Worm (Caenorhabditis elegans) whole organism, L1 larva: Measurements from ENCODE around the gene C10C6.13.
A peak's percentile ranks its signal among the peaks of the same experiment; 100 is the strongest.

Experiments
- C04F5.9 ChIP-seq: sonication (generic microtip); optimal IDR thresholded peaks from 2 replicates; lab custom pipeline; 2016; ENCODE audit warnings: missing genetic modification characterization, missing compliant biosample characterization
- C16A3.4 ChIP-seq: fragments of 150-350 bp; optimal IDR thresholded peaks from 2 replicates; lab custom pipeline; 2014; ENCODE audit warnings: missing biosample characterization, missing genetic modification characterization
- Y116A8C.19 ChIP-seq: sonication (generic microtip); optimal IDR thresholded peaks from 2 replicates; lab custom pipeline; 2016; ENCODE audit warnings: missing compliant biosample characterization, missing genetic modification characterization, borderline replicate concordance
- ama-1 ChIP-seq: fragments of 150-350 bp; optimal IDR thresholded peaks from 2 replicates; lab custom pipeline; 2014
- ceh-8 ChIP-seq: fragments of 200-800 bp; sonication (Bioruptor generic); optimal IDR thresholded peaks from 2 replicates; lab custom pipeline; 2018; ENCODE audit warnings: mild to moderate bottlenecking, missing genetic modification characterization, moderate library complexity, missing compliant biosample characterization
- ceh-88 ChIP-seq: fragments of 200-800 bp; sonication (Bioruptor generic); IDR thresholded peaks from 2 replicates; pipeline ENCODE4 v1.3.6; 2022; ENCODE audit warnings: missing genetic modification characterization, missing compliant biosample characterization
- ceh-90 ChIP-seq: sonication (generic microtip); optimal IDR thresholded peaks from 2 replicates; lab custom pipeline; 2016; ENCODE audit warnings: missing genetic modification characterization, missing compliant biosample characterization
- elt-2 ChIP-seq: sonication (generic microtip); optimal IDR thresholded peaks from 2 replicates; lab custom pipeline; 2016; ENCODE audit warnings: missing genetic modification characterization, mild to moderate bottlenecking, inconsistent platforms, missing compliant biosample characterization, missing genetic modification reagents
- elt-3 ChIP-seq, 6 experiments: fragments of 150-350 bp in 1 of 6; sonication (generic microtip); optimal IDR thresholded peaks; 2 replicates each; lab custom pipeline; 2017 to 2018; ENCODE audit warnings: missing biosample characterization in 6 of 6, missing genetic modification characterization in 6 of 6, inconsistent platforms in 1 of 6
- fkh-8 ChIP-seq: sonication (generic microtip); optimal IDR thresholded peaks from 2 replicates; lab custom pipeline; 2016; ENCODE audit warnings: mild to moderate bottlenecking, missing genetic modification characterization, missing compliant biosample characterization
- grh-1 ChIP-seq: fragments of 200-800 bp; sonication (Bioruptor generic); IDR thresholded peaks from 2 replicates; pipeline ENCODE4 v1.3.6; 2022; ENCODE audit warnings: missing genetic modification reagents, missing genetic modification characterization, missing compliant biosample characterization
- hlh-4 ChIP-seq: sonication (generic microtip); optimal IDR thresholded peaks from 2 replicates; lab custom pipeline; 2016; ENCODE audit warnings: mild to moderate bottlenecking, missing genetic modification characterization, missing compliant biosample characterization
- irx-1 ChIP-seq: sonication (generic microtip); optimal IDR thresholded peaks from 2 replicates; lab custom pipeline; 2016; ENCODE audit warnings: missing genetic modification characterization, missing compliant biosample characterization
- lin-14 ChIP-seq: fragments of 200-800 bp; sonication (Bioruptor generic); optimal IDR thresholded peaks from 2 replicates; lab custom pipeline; 2018; ENCODE audit warnings: mild to moderate bottlenecking, missing genetic modification characterization, moderate library complexity, missing compliant biosample characterization
- lin-35 ChIP-seq, 2 experiments: fragments of 150-350 bp; optimal IDR thresholded peaks; 2 replicates each; lab custom pipeline; 2014; ENCODE audit warnings: missing biosample characterization in 2 of 2, missing genetic modification characterization in 2 of 2, missing genetic modification reagents in 2 of 2
- lir-3 ChIP-seq: sonication (generic microtip); optimal IDR thresholded peaks from 2 replicates; lab custom pipeline; 2016; ENCODE audit warnings: mild to moderate bottlenecking, missing genetic modification characterization, moderate library complexity, missing compliant biosample characterization; ENCODE audit not compliant: poor library complexity
- lsy-2 ChIP-seq, 2 experiments: fragments of 150-350 bp; optimal IDR thresholded peaks; 2 replicates each; lab custom pipeline; 2014; ENCODE audit warnings: missing biosample characterization in 2 of 2, missing genetic modification characterization in 2 of 2
- mdl-1 ChIP-seq, 2 experiments: fragments of 150-350 bp; optimal IDR thresholded peaks; 2 replicates each; lab custom pipeline; 2014 to 2017; ENCODE audit warnings: missing biosample characterization in 2 of 2, missing genetic modification characterization in 2 of 2, inconsistent platforms in 1 of 2
- mef-2 ChIP-seq: fragments of 150-350 bp; optimal IDR thresholded peaks from 2 replicates; lab custom pipeline; 2014; ENCODE audit warnings: missing biosample characterization, missing genetic modification characterization
- mep-1 ChIP-seq: fragments of 150-350 bp; optimal IDR thresholded peaks from 2 replicates; lab custom pipeline; 2014; ENCODE audit warnings: missing biosample characterization, missing genetic modification characterization
- nhr-20 ChIP-seq: sonication (generic microtip); optimal IDR thresholded peaks from 2 replicates; lab custom pipeline; 2016; ENCODE audit warnings: mild to moderate bottlenecking, missing genetic modification characterization, missing compliant biosample characterization
- nhr-237 ChIP-seq: fragments of 150-350 bp; optimal IDR thresholded peaks from 2 replicates; lab custom pipeline; 2014; ENCODE audit warnings: missing biosample characterization, missing genetic modification characterization
- nhr-47 ChIP-seq: sonication (generic microtip); optimal IDR thresholded peaks from 2 replicates; lab custom pipeline; 2016; ENCODE audit warnings: mild to moderate bottlenecking, missing genetic modification characterization, moderate library complexity, missing compliant biosample characterization
- nhr-71 ChIP-seq: sonication (generic microtip); optimal IDR thresholded peaks from 2 replicates; lab custom pipeline; 2016; ENCODE audit warnings: mild to moderate bottlenecking, missing genetic modification characterization, moderate library complexity, missing compliant biosample characterization
- nhr-85 ChIP-seq: sonication (generic microtip); peaks from one replicate; lab custom pipeline; 2016; ENCODE audit warnings: missing genetic modification characterization, inconsistent platforms, missing compliant biosample characterization
- pax-3 ChIP-seq: fragments of 200-800 bp; sonication (Bioruptor generic); optimal IDR thresholded peaks from 2 replicates; lab custom pipeline; 2018; ENCODE audit warnings: mild to moderate bottlenecking, missing genetic modification characterization, moderate library complexity, missing compliant biosample characterization
- snu-23 ChIP-seq: sonication (generic microtip); optimal IDR thresholded peaks from 2 replicates; lab custom pipeline; 2016; ENCODE audit warnings: missing genetic modification characterization, missing compliant biosample characterization
- sox-4 ChIP-seq: sonication (generic microtip); optimal IDR thresholded peaks from 2 replicates; lab custom pipeline; 2016; ENCODE audit warnings: missing genetic modification characterization, missing compliant biosample characterization
- sup-37 ChIP-seq: fragments of 200-800 bp; sonication (Bioruptor generic); optimal IDR thresholded peaks from 2 replicates; lab custom pipeline; 2018; ENCODE audit warnings: mild to moderate bottlenecking, missing genetic modification characterization, missing compliant biosample characterization
- swsn-7 ChIP-seq: sonication (generic microtip); optimal IDR thresholded peaks from 2 replicates; lab custom pipeline; 2016; ENCODE audit warnings: missing genetic modification characterization, missing compliant biosample characterization
- tbx-2 ChIP-seq: sonication (generic microtip); optimal IDR thresholded peaks from 2 replicates; lab custom pipeline; 2016; ENCODE audit warnings: missing genetic modification characterization, missing compliant biosample characterization
- unc-62 ChIP-seq: fragments of 150-350 bp; optimal IDR thresholded peaks from 2 replicates; lab custom pipeline; 2014; ENCODE audit warnings: missing biosample characterization, missing genetic modification reagents, missing genetic modification characterization
- xbp-1 ChIP-seq: sonication (generic microtip); optimal IDR thresholded peaks from 2 replicates; lab custom pipeline; 2016; ENCODE audit warnings: missing genetic modification characterization, missing compliant biosample characterization

C10C6.13 gene

ce11 chrIV:11489610-11490339, 20.2 kb upstream of the C10C6.13 start (continued):
- TF ChIP-seq nhr-71 (tag; lab: Kevin White, UChicago) = peak; percentile 83
- TF ChIP-seq pax-3 (tag; lab: Kevin White, UChicago) = no peak
- no peak for TF ChIP-seq mef-2
- peak; percentile 53 for TF ChIP-seq nhr-47 (tag; lab: Kevin White, UChicago)
- TF ChIP-seq C04F5.9 (tag; lab: Kevin White, UChicago) = no peak
- TF ChIP-seq ceh-88 = no peak
- TF ChIP-seq tbx-2 (tag; lab: Kevin White, UChicago) = peak; percentile 52
- no peak for TF ChIP-seq unc-62 (GFP tag; lab: Kevin White, UChicago)
- TF ChIP-seq nhr-20 (tag; lab: Kevin White, UChicago) = peak; percentile 80
- TF ChIP-seq, all 84 proteins: peak for 30

ce11 chrIV:11489077-11489476, 19.5 kb upstream of the C10C6.13 start:
- TF ChIP-seq hlh-4 (tag; lab: Kevin White, UChicago) (no peak), elt-2 (peak; percentile 68), sox-4 (tag; lab: Kevin White, UChicago) (no peak), nhr-71 (tag; lab: Kevin White, UChicago) (no peak), ceh-88 (no peak)

- TF ChIP-seq nhr-47 (tag; lab: Kevin White, UChicago) (no peak), fkh-8 (tag; lab: Kevin White, UChicago) (no peak), ceh-90 (tag; lab: Kevin White, UChicago) (no peak), sup-37 (GFP tag; lab: Kevin White, UChicago) (no peak), C16A3.4 (tag; lab: Kevin White, UChicago) (no peak), irx-1 (tag; lab: Kevin White, UChicago) (no peak), Y116A8C.19 (tag; lab: Kevin White, UChicago) (no peak), lsy-2 (tag; optimal IDR thresholded peaks at IDR 0.05; lab: Kevin White, UChicago) (no peak), C04F5.9 (tag; lab: Kevin White, UChicago) (no peak), grh-1 (GFP tag; lab: Robert Waterston, UW) (peak; percentile 44; the same call in 1 of the 2 replicates), elt-2 (peak; percentile 65), hlh-4 (tag; lab: Kevin White, UChicago) (no peak), elt-3 (tag; optimal IDR thresholded peaks at IDR 0.05; lab: Kevin White, UChicago) (peak in 1 of 6 experiments; percentile 50), lir-3 (no peak), lin-35 (GFP tag; optimal IDR thresholded peaks at IDR 0.05; lab: Kevin White, UChicago) (peak in 1 of 2 experiments; percentile 48), lin-14 (GFP tag; lab: Kevin White, UChicago) (peak; percentile 29), ceh-88 (no peak), mep-1 (tag; lab: Kevin White, UChicago) (no peak), snu-23 (GFP tag; lab: Kevin White, UChicago) (peak; percentile 30), nhr-71 (tag; lab: Kevin White, UChicago) (peak; percentile 42), ama-1 (no peak), nhr-85 (peak; percentile 74), mdl-1 (tag; optimal IDR thresholded peaks at IDR 0.05; lab: Kevin White, UChicago) (no peak), nhr-20 (tag; lab: Kevin White, UChicago) (peak; percentile 41)
These were observed 18.5 kb upstream of the C10C6.13 start for ce11 chrIV:11487889-11488556.

ce11 chrIV:11486859-11487258, 17.3 kb upstream of the C10C6.13 start:
- TF ChIP-seq lin-35 (GFP tag; optimal IDR thresholded peaks at IDR 0.05; lab: Kevin White, UChicago) (no peak), unc-62 (GFP tag; lab: Kevin White, UChicago) (no peak), xbp-1 (tag; lab: Kevin White, UChicago) (no peak), ceh-8 (GFP tag; lab: Kevin White, UChicago) (no peak), C16A3.4 (tag; lab: Kevin White, UChicago) (no peak), mef-2 (no peak), nhr-237 (tag; lab: Kevin White, UChicago) (no peak), swsn-7 (tag; lab: Kevin White, UChicago) (no peak)
